Fruit fly (Drosophila melanogaster) whole organism, adult: ENCODE results near the gene Tmtc1.
A peak's percentile ranks its signal among the peaks of the same experiment; 100 is the strongest.

Source experiments
- CG11617 ChIP-seq: fragments of 200-800 bp; sonication (Bioruptor generic); optimal IDR thresholded peaks from 2 replicates; lab custom pipeline; 2017; ENCODE audit warnings: mild to moderate bottlenecking, missing biosample characterization, missing genetic modification reagents, missing genetic modification characterization
- CG12768 ChIP-seq: fragments of 200-800 bp; sonication (Bioruptor generic); optimal IDR thresholded peaks from 2 replicates; lab custom pipeline; 2017; ENCODE audit warnings: missing biosample characterization, missing genetic modification characterization, mild to moderate bottlenecking, moderate library complexity, missing genetic modification reagents
- CG14711 ChIP-seq: fragments of 200-800 bp; sonication (Bioruptor generic); optimal IDR thresholded peaks from 2 replicates; lab custom pipeline; 2018; ENCODE audit warnings: missing biosample characterization, mild to moderate bottlenecking, missing genetic modification characterization, moderate library complexity
- CG1620 ChIP-seq: fragments of 200-800 bp; sonication (Bioruptor generic); optimal IDR thresholded peaks from 2 replicates; lab custom pipeline; 2016; ENCODE audit warnings: missing biosample characterization, missing genetic modification characterization
- CG33017 ChIP-seq: fragments of 200-800 bp; sonication (Bioruptor generic); optimal IDR thresholded peaks from 2 replicates; lab custom pipeline; 2018; ENCODE audit warnings: missing biosample characterization, mild to moderate bottlenecking, missing genetic modification characterization, moderate library complexity
- CG5204 ChIP-seq: fragments of 200-800 bp; sonication (Bioruptor generic); optimal IDR thresholded peaks from 2 replicates; lab custom pipeline; 2016; ENCODE audit warnings: missing biosample characterization, missing genetic modification characterization
- CG7045 ChIP-seq: fragments of 200-800 bp; sonication (Bioruptor generic); optimal IDR thresholded peaks from 2 replicates; lab custom pipeline; 2017; ENCODE audit warnings: missing biosample characterization, mild to moderate bottlenecking, missing genetic modification characterization
- CG7101 ChIP-seq: fragments of 200-800 bp; sonication (Bioruptor generic); optimal IDR thresholded peaks from 2 replicates; lab custom pipeline; 2018; ENCODE audit warnings: missing biosample characterization, mild to moderate bottlenecking, missing genetic modification characterization, moderate library complexity
- Clk ChIP-seq: fragments of 200-800 bp; sonication (Bioruptor generic); optimal IDR thresholded peaks from 2 replicates; lab custom pipeline; 2017; ENCODE audit warnings: missing biosample characterization, missing genetic modification characterization
- Crg-1 ChIP-seq: fragments of 200-800 bp; sonication (Bioruptor generic); optimal IDR thresholded peaks from 2 replicates; lab custom pipeline; 2016; ENCODE audit warnings: missing biosample characterization, missing genetic modification characterization
- Hr96 ChIP-seq: fragments of 200-800 bp; sonication (Bioruptor generic); optimal IDR thresholded peaks from 2 replicates; lab custom pipeline; 2016; ENCODE audit warnings: missing biosample characterization, missing genetic modification characterization
- Mnt ChIP-seq: fragments of 200-800 bp; sonication (Bioruptor generic); optimal IDR thresholded peaks from 2 replicates; lab custom pipeline; 2016; ENCODE audit warnings: missing biosample characterization, mild to moderate bottlenecking, missing genetic modification characterization
- bab1 ChIP-seq: fragments of 200-800 bp; sonication (Bioruptor generic); optimal IDR thresholded peaks from 3 replicates; lab custom pipeline; 2019; ENCODE audit warnings: missing biosample characterization, mild to moderate bottlenecking, missing genetic modification characterization, moderate library complexity
- cic ChIP-seq: fragments of 200-800 bp; sonication (Bioruptor generic); optimal IDR thresholded peaks from 2 replicates; lab custom pipeline; 2017; ENCODE audit warnings: missing biosample characterization, mild to moderate bottlenecking, missing genetic modification characterization, moderate library complexity
- cnc ChIP-seq, 2 experiments: fragments of >200 bp; optimal IDR thresholded peaks; 2 replicates each; lab custom pipeline; 2017
- kay ChIP-seq: fragments of 200-800 bp; sonication (Bioruptor generic); peaks from one replicate; lab custom pipeline; 2016; ENCODE audit warnings: missing biosample characterization, missing genetic modification characterization, borderline replicate concordance
- ovo ChIP-seq: fragments of 200-800 bp; sonication (Bioruptor generic); optimal IDR thresholded peaks from 2 replicates; lab custom pipeline; 2016; ENCODE audit warnings: missing biosample characterization, missing genetic modification characterization
- pad ChIP-seq: fragments of 200-800 bp; sonication (Bioruptor generic); optimal IDR thresholded peaks from 3 replicates; lab custom pipeline; 2017; ENCODE audit warnings: missing biosample characterization, missing genetic modification characterization, mild to moderate bottlenecking, moderate library complexity, missing genetic modification reagents
- tj ChIP-seq: fragments of 200-800 bp; sonication (Bioruptor generic); optimal IDR thresholded peaks from 3 replicates; lab custom pipeline; 2017; ENCODE audit warnings: missing biosample characterization, mild to moderate bottlenecking, missing genetic modification characterization, moderate library complexity
- toe ChIP-seq: fragments of 200-800 bp; sonication (Bioruptor generic); optimal IDR thresholded peaks from 2 replicates; lab custom pipeline; 2016; ENCODE audit warnings: missing biosample characterization, missing genetic modification characterization

Tmtc1 gene

dm6 chr2L:2729882-2730281 is 52.3 kb downstream of the Tmtc1 start:
- TF ChIP-seq cic (GFP tag; lab: Kevin White, UChicago) (peak; percentile 50), CG11617 (GFP tag; lab: Kevin White, UChicago) (peak; percentile 14), CG5204 (GFP tag; lab: Kevin White, UChicago) (no peak), CG14711 (peak; percentile 54), CG33017 (tag; lab: Kevin White, UChicago) (peak; percentile 72), Hr96 (peak; percentile 9), Crg-1 (peak; percentile 5), CG7045 (peak; percentile 44), tj (peak; percentile 75), kay (peak; percentile 9), ovo (GFP tag; lab: Kevin White, UChicago) (no peak), pad (peak; percentile 12), CG7101 (tag; lab: Kevin White, UChicago) (peak; percentile 42), Mnt (GFP tag; lab: Kevin White, UChicago) (peak; percentile 63), bab1 (GFP tag; lab: Kevin White, UChicago) (peak; percentile 26), cnc (optimal IDR thresholded peaks at IDR 0.05; lab: Kevin White, UChicago) (no peak), Clk (GFP tag; lab: Kevin White, UChicago) (no peak), toe (GFP tag; lab: Kevin White, UChicago) (no peak), CG12768 (GFP tag; lab: Kevin White, UChicago) (peak; percentile 59), CG1620 (GFP tag; lab: Kevin White, UChicago) (no peak)

dm6 chr2L:2730756-2731155 is 53.2 kb downstream of the Tmtc1 start:
- TF ChIP-seq kay: peak; percentile 73
- no peak for TF ChIP-seq bab1 (GFP tag; lab: Kevin White, UChicago)

- TF ChIP-seq CG11617 (GFP tag; lab: Kevin White, UChicago) (peak; percentile 45), CG7045 (peak; percentile 43), CG33017 (tag; lab: Kevin White, UChicago) (peak; percentile 23), cic (GFP tag; lab: Kevin White, UChicago) (no peak), Hr96 (no peak), CG14711 (peak; percentile 49), kay (peak; percentile 59), CG1620 (GFP tag; lab: Kevin White, UChicago) (peak; percentile 17), tj (no peak), toe (GFP tag; lab: Kevin White, UChicago) (peak; percentile 47), CG7101 (tag; lab: Kevin White, UChicago) (peak; percentile 54), pad (no peak), CG5204 (GFP tag; lab: Kevin White, UChicago) (peak; percentile 43), Clk (GFP tag; lab: Kevin White, UChicago) (no peak), ovo (GFP tag; lab: Kevin White, UChicago) (no peak), Mnt (GFP tag; lab: Kevin White, UChicago) (no peak), Crg-1 (no peak), CG12768 (GFP tag; lab: Kevin White, UChicago) (no peak), cnc (optimal IDR thresholded peaks at IDR 0.05; lab: Kevin White, UChicago) (no peak), bab1 (GFP tag; lab: Kevin White, UChicago) (no peak)
These were observed 54.0 kb downstream of the Tmtc1 start for dm6 chr2L:2731370-2732138.

- no peak for TF ChIP-seq cic (GFP tag; lab: Kevin White, UChicago)
- TF ChIP-seq tj: peak; percentile 92
These were observed 54.8 kb downstream of the Tmtc1 start for dm6 chr2L:2732139-2732830.

- TF ChIP-seq CG11617 (GFP tag; lab: Kevin White, UChicago) (peak; percentile 47), tj (peak; percentile 42), bab1 (GFP tag; lab: Kevin White, UChicago) (peak; percentile 90), Hr96 (peak; percentile 9), CG5204 (GFP tag; lab: Kevin White, UChicago) (no peak), Mnt (GFP tag; lab: Kevin White, UChicago) (no peak), Crg-1 (peak; percentile 48), pad (peak; percentile 61), cnc (optimal IDR thresholded peaks at IDR 0.05; lab: Kevin White, UChicago) (no peak), kay (peak; percentile 25), CG12768 (GFP tag; lab: Kevin White, UChicago) (no peak), CG1620 (GFP tag; lab: Kevin White, UChicago) (peak; percentile 38), CG7045 (peak; percentile 52), CG7101 (tag; lab: Kevin White, UChicago) (peak; percentile 65), CG14711 (peak; percentile 60), toe (GFP tag; lab: Kevin White, UChicago) (peak; percentile 34)
These were observed 56.7 kb downstream of the Tmtc1 start for dm6 chr2L:2734215-2734614.

dm6 chr2L:2734946-2735345 is 57.4 kb downstream of the Tmtc1 start:
- TF ChIP-seq CG1620 (GFP tag; lab: Kevin White, UChicago) (peak; percentile 11), CG11617 (GFP tag; lab: Kevin White, UChicago) (no peak), CG12768 (GFP tag; lab: Kevin White, UChicago) (peak; percentile 0)
